Fruit fly (Drosophila melanogaster) Kc167 (cell line): Measurements from ENCODE around the gene Wdr24.

ENCODE experiments used
- Myc ChIP-seq: fragments of >200 bp; optimal IDR thresholded peaks from 2 replicates; lab custom pipeline; 2017; ENCODE audit warnings: missing external identifiers
- h ChIP-seq: fragments of >200 bp; optimal IDR thresholded peaks from 3 replicates; lab custom pipeline; 2018; ENCODE audit warnings: missing external identifiers
- insv ChIP-seq: fragments of >200 bp; optimal IDR thresholded peaks from 3 replicates; lab custom pipeline; 2018; ENCODE audit warnings: missing external identifiers
- psq ChIP-seq: fragments of >200 bp; optimal IDR thresholded peaks from 2 replicates; lab custom pipeline; 2017; ENCODE audit warnings: missing external identifiers
- ttk ChIP-seq: sonication (Bioruptor generic); optimal IDR thresholded peaks from 2 replicates; lab custom pipeline; 2017; ENCODE audit warnings: missing external identifiers

DNA sequence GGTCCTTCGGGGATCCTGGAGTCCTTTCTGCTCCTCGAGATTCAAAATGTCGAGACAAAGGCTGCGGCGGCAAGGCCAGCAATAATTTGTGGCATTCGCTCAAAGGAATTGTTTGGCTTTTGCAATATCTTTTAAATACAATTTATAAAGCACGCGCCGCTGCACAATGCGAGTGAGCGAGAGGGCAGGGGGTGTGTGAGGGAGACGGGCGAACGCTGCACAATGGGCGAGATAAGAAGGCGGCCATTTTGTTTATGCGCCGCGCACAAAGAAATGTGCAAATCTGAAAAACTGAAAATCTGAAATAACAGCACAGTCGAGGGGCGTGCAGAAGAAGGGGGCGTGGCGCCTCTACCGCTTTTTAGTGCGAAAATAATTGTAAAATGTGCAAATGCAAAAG lies 36.6 kb downstream of the Wdr24 start:
- no peak for TF ChIP-seq h (lab: Kevin White, UChicago)
- no peak for TF ChIP-seq psq (lab: Kevin White, UChicago)
- TF ChIP-seq Myc (lab: Kevin White, UChicago), result no peak
- no peak for TF ChIP-seq ttk (lab: Kevin White, UChicago)
- TF ChIP-seq insv (lab: Kevin White, UChicago), result no peak
